Worm (Caenorhabditis elegans) whole organism, early embryonic: ENCODE measurements around the gene T03G6.7.
A peak's percentile ranks its signal among the peaks of the same experiment; 100 is the strongest.

ENCODE experiments used
- B0310.2 ChIP-seq: sonication (generic microtip); optimal IDR thresholded peaks from 2 replicates; lab custom pipeline; 2016; ENCODE audit warnings: mild to moderate bottlenecking, missing genetic modification characterization, missing compliant biosample characterization
- F13C5.2 ChIP-seq: sonication (generic microtip); optimal IDR thresholded peaks from 2 replicates; lab custom pipeline; 2017; ENCODE audit warnings: mild to moderate bottlenecking, missing genetic modification characterization, inconsistent platforms, missing compliant biosample characterization
- aly-1 ChIP-seq: sonication (generic microtip); optimal IDR thresholded peaks from 2 replicates; lab custom pipeline; 2016; ENCODE audit warnings: missing genetic modification characterization, missing compliant biosample characterization
- ama-1 ChIP-seq: fragments of 150-350 bp; optimal IDR thresholded peaks from 2 replicates; lab custom pipeline; 2014
- ceh-13 ChIP-seq: fragments of 200-800 bp; sonication (Bioruptor generic); optimal IDR thresholded peaks from 2 replicates; lab custom pipeline; 2018; ENCODE audit warnings: mild to moderate bottlenecking, missing genetic modification characterization, missing compliant biosample characterization
- ceh-36 ChIP-seq: sonication (generic microtip); optimal IDR thresholded peaks from 2 replicates; lab custom pipeline; 2016; ENCODE audit warnings: missing genetic modification characterization, inconsistent platforms, missing compliant biosample characterization
- ets-7 ChIP-seq: sonication (generic microtip); optimal IDR thresholded peaks from 2 replicates; lab custom pipeline; 2016; ENCODE audit warnings: missing genotype, missing genetic modification characterization, missing compliant biosample characterization
- flt-1 ChIP-seq: fragments of 200-800 bp; sonication (Bioruptor generic); IDR thresholded peaks from 2 replicates; pipeline ENCODE4 v1.3.6; 2022; ENCODE audit warnings: missing genetic modification characterization, missing compliant biosample characterization
- hmbx-1 ChIP-seq: sonication (generic microtip); optimal IDR thresholded peaks from 2 replicates; lab custom pipeline; 2016; ENCODE audit warnings: mild to moderate bottlenecking, missing genetic modification characterization, missing compliant biosample characterization
- hmg-4 ChIP-seq: fragments of 200-800 bp; sonication (Bioruptor generic); optimal IDR thresholded peaks from 2 replicates; lab custom pipeline; 2018; ENCODE audit warnings: mild to moderate bottlenecking, missing genetic modification characterization, missing compliant biosample characterization
- hnd-1 ChIP-seq: sonication (generic microtip); optimal IDR thresholded peaks from 2 replicates; lab custom pipeline; 2016; ENCODE audit warnings: missing genetic modification characterization, missing compliant biosample characterization
- pes-1 ChIP-seq: fragments of 200-800 bp; sonication (Bioruptor generic); IDR thresholded peaks from 2 replicates; pipeline ENCODE4 v1.3.6; 2022; ENCODE audit warnings: missing genetic modification reagents, missing genetic modification characterization, missing compliant biosample characterization
- scrt-1 ChIP-seq: fragments of 200-800 bp; sonication (Bioruptor generic); IDR thresholded peaks from 2 replicates; pipeline ENCODE4 v1.3.6; 2022; ENCODE audit warnings: missing genetic modification characterization, missing compliant biosample characterization
- sea-1 ChIP-seq: fragments of 200-800 bp; sonication (Bioruptor generic); conservative IDR thresholded peaks from 2 replicates; pipeline ENCODE4 v1.3.6; 2022; ENCODE audit warnings: missing genetic modification characterization, missing compliant biosample characterization
- tbx-11 ChIP-seq: fragments of 200-800 bp; sonication (Bioruptor generic); IDR thresholded peaks from 2 replicates; pipeline ENCODE4 v1.3.6; 2022; ENCODE audit warnings: missing genetic modification characterization, missing compliant biosample characterization
- tbx-37 ChIP-seq: fragments of 200-800 bp; sonication (Bioruptor generic); conservative IDR thresholded peaks from 2 replicates; pipeline ENCODE4 v1.3.6; 2022; ENCODE audit warnings: missing genetic modification reagents, missing genetic modification characterization, missing compliant biosample characterization
- tra-4 ChIP-seq: sonication (generic microtip); optimal IDR thresholded peaks from 2 replicates; lab custom pipeline; 2017; ENCODE audit warnings: missing genetic modification characterization, missing compliant biosample characterization

The T03G6.7 gene

ce11 chrX:2593703-2594102 lies at the start of gene T03G6.7, which contains the start of gene nhr-40:
Gene T03G6.7, plus strand, starts transcription at chrX:2594039.
Gene nhr-40, plus strand, starts transcription at chrX:2594003.
- no peak for TF ChIP-seq pes-1 (GFP tag; lab: Robert Waterston, UW)
- TF ChIP-seq ets-7 (tag; lab: Kevin White, UChicago), result no peak
- TF ChIP-seq tra-4, result no peak
- TF ChIP-seq hnd-1 (tag; lab: Kevin White, UChicago), result no peak
- no peak for TF ChIP-seq tbx-11
- TF ChIP-seq scrt-1 (GFP tag; lab: Robert Waterston, UW), result no peak
- no peak for TF ChIP-seq hmg-4

ce11 chrX:2544645-2545044 lies 49.2 kb upstream of the T03G6.7 start:
- TF ChIP-seq tbx-11 (no peak), tbx-37 (GFP tag; lab: Robert Waterston, UW) (no peak), tra-4 (no peak), sea-1 (GFP tag; lab: Robert Waterston, UW) (no peak), F13C5.2 (no peak), ceh-13 (GFP tag; lab: Kevin White, UChicago) (no peak), pes-1 (GFP tag; lab: Robert Waterston, UW) (no peak), flt-1 (GFP tag; lab: Robert Waterston, UW) (no peak), hnd-1 (tag; lab: Kevin White, UChicago) (no peak), hmbx-1 (no peak), ama-1 (lab: Kevin White, UChicago) (no peak), ceh-36 (no peak), ets-7 (tag; lab: Kevin White, UChicago) (no peak), B0310.2 (tag; lab: Kevin White, UChicago) (no peak), aly-1 (tag; lab: Kevin White, UChicago) (no peak), hmg-4 (no peak)

ce11 chrX:2548884-2549283 lies 45.0 kb upstream of the T03G6.7 start, which contains the start of gene smvt-1:
Gene smvt-1, minus strand, starts transcription at chrX:2548984.
- no peak for TF ChIP-seq hmbx-1
- TF ChIP-seq scrt-1 (GFP tag; lab: Robert Waterston, UW), result no peak

- TF ChIP-seq ama-1 (lab: Kevin White, UChicago) (no peak), hmg-4 (peak; percentile 96), ets-7 (tag; lab: Kevin White, UChicago) (peak; percentile 72), scrt-1 (GFP tag; lab: Robert Waterston, UW) (peak; percentile 88), hmbx-1 (peak; percentile 78), ceh-36 (peak; percentile 91), ceh-13 (GFP tag; lab: Kevin White, UChicago) (peak; percentile 87), tbx-11 (peak; percentile 91), aly-1 (tag; lab: Kevin White, UChicago) (peak; percentile 87), B0310.2 (tag; lab: Kevin White, UChicago) (peak; percentile 78), sea-1 (GFP tag; lab: Robert Waterston, UW) (peak; percentile 91), hnd-1 (tag; lab: Kevin White, UChicago) (peak; percentile 83), tra-4 (peak; percentile 78), flt-1 (GFP tag; lab: Robert Waterston, UW) (peak; percentile 83), F13C5.2 (peak; percentile 90), tbx-37 (GFP tag; lab: Robert Waterston, UW) (peak; percentile 76), pes-1 (GFP tag; lab: Robert Waterston, UW) (peak; percentile 94)
These were observed 44.5 kb upstream of the T03G6.7 start for ce11 chrX:2549322-2549721.

- no peak for TF ChIP-seq ceh-36
- no peak for TF ChIP-seq tbx-37 (GFP tag; lab: Robert Waterston, UW)
- no peak for TF ChIP-seq ama-1 (lab: Kevin White, UChicago)
- TF ChIP-seq tra-4, result no peak
- no peak for TF ChIP-seq aly-1 (tag; lab: Kevin White, UChicago)
- no peak for TF ChIP-seq hmbx-1
- no peak for TF ChIP-seq B0310.2 (tag; lab: Kevin White, UChicago)
- TF ChIP-seq scrt-1 (GFP tag; lab: Robert Waterston, UW), result no peak
- TF ChIP-seq hmg-4, result no peak
- no peak for TF ChIP-seq ets-7 (tag; lab: Kevin White, UChicago)
- TF ChIP-seq flt-1 (GFP tag; lab: Robert Waterston, UW), result no peak
- TF ChIP-seq hnd-1 (tag; lab: Kevin White, UChicago), result no peak
- no peak for TF ChIP-seq F13C5.2
- no peak for TF ChIP-seq ceh-13 (GFP tag; lab: Kevin White, UChicago)
- no peak for TF ChIP-seq pes-1 (GFP tag; lab: Robert Waterston, UW)
- TF ChIP-seq tbx-11, result no peak
These were observed 43.2 kb upstream of the T03G6.7 start for ce11 chrX:2550665-2551064.

ce11 chrX:2551450-2551849 lies 42.4 kb upstream of the T03G6.7 start:
- TF ChIP-seq ets-7 (tag; lab: Kevin White, UChicago), result no peak
- TF ChIP-seq hnd-1 (tag; lab: Kevin White, UChicago), result no peak
- TF ChIP-seq aly-1 (tag; lab: Kevin White, UChicago), result no peak
- TF ChIP-seq ceh-36, result no peak
- TF ChIP-seq sea-1 (GFP tag; lab: Robert Waterston, UW), result no peak
- TF ChIP-seq scrt-1 (GFP tag; lab: Robert Waterston, UW), result no peak
- TF ChIP-seq pes-1 (GFP tag; lab: Robert Waterston, UW), result no peak
- no peak for TF ChIP-seq hmbx-1
- no peak for TF ChIP-seq tra-4
- no peak for TF ChIP-seq tbx-11
- TF ChIP-seq F13C5.2, result no peak
- TF ChIP-seq flt-1 (GFP tag; lab: Robert Waterston, UW), result no peak
- TF ChIP-seq B0310.2 (tag; lab: Kevin White, UChicago), result no peak
- no peak for TF ChIP-seq ama-1 (lab: Kevin White, UChicago)
- TF ChIP-seq hmg-4, result no peak

- no peak for TF ChIP-seq B0310.2 (tag; lab: Kevin White, UChicago)
- peak; percentile 73 for TF ChIP-seq hmg-4
These were observed 41.6 kb upstream of the T03G6.7 start, which contains the start of gene aat-3 for ce11 chrX:2552210-2552674. Gene aat-3, plus strand, starts transcription at chrX:2552260.

ce11 chrX:2553433-2553860 lies 40.4 kb upstream of the T03G6.7 start:
- TF ChIP-seq F13C5.2 (peak; percentile 46), sea-1 (GFP tag; lab: Robert Waterston, UW) (no peak), hnd-1 (tag; lab: Kevin White, UChicago) (peak; percentile 54), ceh-13 (GFP tag; lab: Kevin White, UChicago) (no peak), ets-7 (tag; lab: Kevin White, UChicago) (peak; percentile 64), ama-1 (lab: Kevin White, UChicago) (no peak), ceh-36 (peak; percentile 22), pes-1 (GFP tag; lab: Robert Waterston, UW) (peak; percentile 76), scrt-1 (GFP tag; lab: Robert Waterston, UW) (peak; percentile 71), B0310.2 (tag; lab: Kevin White, UChicago) (no peak), hmbx-1 (no peak), hmg-4 (no peak), tbx-11 (peak; percentile 68), flt-1 (GFP tag; lab: Robert Waterston, UW) (peak; percentile 30; the same call in 1 of the 2 replicates), tbx-37 (GFP tag; lab: Robert Waterston, UW) (peak; percentile 28), tra-4 (no peak), aly-1 (tag; lab: Kevin White, UChicago) (peak; percentile 49)
